Fruit fly (Drosophila melanogaster) whole organism, embryonic: ENCODE measurements around the gene Taf10.

Source experiments
- Antp ChIP-seq: fragments of 200-800 bp; sonication (Bioruptor generic); optimal IDR thresholded peaks from 3 replicates; lab custom pipeline; 2016; ENCODE audit warnings: missing biosample characterization, missing genetic modification characterization
- Bgb ChIP-seq: fragments of 200-800 bp; sonication (Bioruptor generic); IDR thresholded peaks from 2 replicates; pipeline ENCODE4 v1.3.6; 2022; ENCODE audit warnings: missing biosample characterization, missing genetic modification characterization; ENCODE audit not compliant: partially characterized antibody
- CG11456 ChIP-seq: fragments of 200-800 bp; sonication (Bioruptor generic); IDR thresholded peaks from 3 replicates; pipeline ENCODE4 v1.3.6; 2022; ENCODE audit warnings: missing biosample characterization, missing genetic modification characterization
- CG11723 ChIP-seq: fragments of 200-800 bp; sonication (Bioruptor generic); optimal IDR thresholded peaks from 2 replicates; lab custom pipeline; 2017; ENCODE audit warnings: missing biosample characterization, mild to moderate bottlenecking, missing genetic modification characterization
- CG12236 ChIP-seq: fragments of 200-800 bp; sonication (Bioruptor generic); optimal IDR thresholded peaks from 2 replicates; lab custom pipeline; 2016; ENCODE audit warnings: missing biosample characterization, missing genetic modification characterization
- CG12299 ChIP-seq: fragments of 200-800 bp; sonication (Bioruptor generic); optimal IDR thresholded peaks from 2 replicates; lab custom pipeline; 2018; ENCODE audit warnings: missing biosample characterization, mild to moderate bottlenecking, missing genetic modification characterization
- CG12744 ChIP-seq: fragments of 200-800 bp; sonication (Bioruptor generic); optimal IDR thresholded peaks from 2 replicates; lab custom pipeline; 2016; ENCODE audit warnings: missing biosample characterization, missing genetic modification characterization
- CG13296 ChIP-seq: fragments of 200-800 bp; sonication (Bioruptor generic); optimal IDR thresholded peaks from 3 replicates; lab custom pipeline; 2018; ENCODE audit warnings: missing biosample characterization, mild to moderate bottlenecking, missing genetic modification characterization
- CG17912 ChIP-seq: fragments of 200-800 bp; sonication (Bioruptor generic); optimal IDR thresholded peaks from 2 replicates; lab custom pipeline; 2018; ENCODE audit warnings: missing biosample characterization, mild to moderate bottlenecking, missing genetic modification characterization
- CG31365 ChIP-seq: fragments of 200-800 bp; sonication (Bioruptor generic); optimal IDR thresholded peaks from 2 replicates; lab custom pipeline; 2018; ENCODE audit warnings: missing biosample characterization, mild to moderate bottlenecking, missing genetic modification characterization
- CG32767 ChIP-seq: fragments of 200-800 bp; sonication (Bioruptor generic); IDR thresholded peaks from 2 replicates; pipeline ENCODE4 v1.3.6; 2022; ENCODE audit warnings: missing biosample characterization, missing genetic modification characterization
- CG33557 ChIP-seq: fragments of 200-800 bp; sonication (Bioruptor generic); optimal IDR thresholded peaks from 2 replicates; lab custom pipeline; 2019; ENCODE audit warnings: missing biosample characterization, mild to moderate bottlenecking, missing genetic modification characterization, moderate library complexity
- CG3726 ChIP-seq: fragments of 200-800 bp; sonication (Bioruptor generic); IDR thresholded peaks from 3 replicates; pipeline ENCODE4, ENCODE4 v1.3.6; 2022; ENCODE audit warnings: missing biosample characterization, missing genetic modification characterization
- CG4328 ChIP-seq: fragments of 200-800 bp; sonication (Bioruptor generic); optimal IDR thresholded peaks from 3 replicates; lab custom pipeline; 2017; ENCODE audit warnings: missing biosample characterization, missing genetic modification reagents, missing genetic modification characterization
- CG6791 ChIP-seq: fragments of 200-800 bp; sonication (Bioruptor generic); IDR thresholded peaks from 3 replicates; pipeline ENCODE4 v1.3.6; 2022; ENCODE audit warnings: missing biosample characterization, missing genetic modification characterization; ENCODE audit not compliant: partially characterized antibody
- CG7745 ChIP-seq: fragments of 200-800 bp; sonication (Bioruptor generic); optimal IDR thresholded peaks from 2 replicates; lab custom pipeline; 2018; ENCODE audit warnings: missing biosample characterization, mild to moderate bottlenecking, missing genetic modification characterization, moderate library complexity
- CG7839 ChIP-seq: fragments of 200-800 bp; sonication (Bioruptor generic); optimal IDR thresholded peaks from 3 replicates; lab custom pipeline; 2018; ENCODE audit warnings: missing biosample characterization, mild to moderate bottlenecking, missing genetic modification characterization, moderate library complexity
- CG7928 ChIP-seq: fragments of 200-800 bp; sonication (Bioruptor generic); optimal IDR thresholded peaks from 2 replicates; lab custom pipeline; 2017; ENCODE audit warnings: missing biosample characterization, mild to moderate bottlenecking, missing genetic modification characterization
- Deaf1 ChIP-seq: fragments of 200-800 bp; optimal IDR thresholded peaks from 3 replicates; lab custom pipeline; 2019; ENCODE audit warnings: missing biosample characterization, mild to moderate bottlenecking, missing genetic modification characterization, moderate library complexity
- Dip2 ChIP-seq: fragments of 200-800 bp; sonication (Bioruptor generic); IDR thresholded peaks from 2 replicates; pipeline ENCODE4 v1.3.6; 2022; ENCODE audit warnings: missing biosample characterization, missing genetic modification characterization
- Dip3 ChIP-seq: fragments of 200-800 bp; sonication (Bioruptor generic); optimal IDR thresholded peaks from 3 replicates; lab custom pipeline; 2016; ENCODE audit warnings: missing biosample characterization, missing genetic modification characterization
- Ets97D ChIP-seq: fragments of 200-800 bp; sonication (Bioruptor generic); optimal IDR thresholded peaks from 3 replicates; lab custom pipeline; 2016; ENCODE audit warnings: missing biosample characterization, missing genetic modification characterization
- Fer1 ChIP-seq: fragments of 200-800 bp; sonication (Bioruptor generic); optimal IDR thresholded peaks from 2 replicates; lab custom pipeline; 2017; ENCODE audit warnings: missing biosample characterization, mild to moderate bottlenecking, missing genetic modification characterization
- GATAe ChIP-seq: fragments of 200-800 bp; sonication (Bioruptor generic); conservative IDR thresholded peaks from 2 replicates; pipeline ENCODE4 v1.3.6; 2022; ENCODE audit warnings: missing biosample characterization, missing genetic modification characterization
- MTF-1 ChIP-seq: fragments of 200-800 bp; sonication (Bioruptor generic); optimal IDR thresholded peaks from 2 replicates; lab custom pipeline; 2018; ENCODE audit warnings: missing biosample characterization, mild to moderate bottlenecking, missing genetic modification characterization, borderline replicate concordance
- Myb ChIP-seq: fragments of 200-800 bp; sonication (Bioruptor generic); optimal IDR thresholded peaks from 2 replicates; lab custom pipeline; 2016; ENCODE audit warnings: missing biosample characterization, missing genetic modification characterization
- NC2β ChIP-seq: fragments of 200-800 bp; sonication (Bioruptor generic); optimal IDR thresholded peaks from 2 replicates; lab custom pipeline; 2016; ENCODE audit warnings: missing biosample characterization, missing genetic modification characterization
- NfI ChIP-seq: fragments of 200-800 bp; sonication (Bioruptor generic); optimal IDR thresholded peaks from 3 replicates; lab custom pipeline; 2018; ENCODE audit warnings: missing biosample characterization, mild to moderate bottlenecking, missing genetic modification characterization, moderate library complexity
- bbx ChIP-seq: fragments of 200-800 bp; sonication (Bioruptor generic); IDR thresholded peaks from 2 replicates; pipeline ENCODE4 v1.3.6; 2022; ENCODE audit warnings: missing biosample characterization, missing genetic modification characterization; ENCODE audit not compliant: partially characterized antibody
- cg ChIP-seq: fragments of 200-800 bp; sonication (Bioruptor generic); optimal IDR thresholded peaks from 3 replicates; lab custom pipeline; 2019; ENCODE audit warnings: missing biosample characterization, mild to moderate bottlenecking, missing genetic modification characterization, moderate library complexity
- crol ChIP-seq: fragments of 200-800 bp; sonication (Bioruptor generic); IDR thresholded peaks from 2 replicates; pipeline ENCODE4 v1.3.6; 2022; ENCODE audit warnings: missing biosample characterization, missing genetic modification characterization
- dan ChIP-seq: fragments of 200-800 bp; sonication (Bioruptor generic); IDR thresholded peaks from 2 replicates; pipeline ENCODE4 v1.3.6; 2022; ENCODE audit warnings: missing biosample characterization, missing genetic modification characterization
- dmrt11E ChIP-seq: fragments of 200-800 bp; sonication (Bioruptor generic); optimal IDR thresholded peaks from 3 replicates; lab custom pipeline; 2018; ENCODE audit warnings: missing biosample characterization, mild to moderate bottlenecking, missing genetic modification characterization, moderate library complexity
- dmrt99B ChIP-seq: fragments of 200-800 bp; sonication (Bioruptor generic); optimal IDR thresholded peaks from 2 replicates; lab custom pipeline; 2018; ENCODE audit warnings: missing biosample characterization, mild to moderate bottlenecking, missing genetic modification characterization, moderate library complexity
- eyg ChIP-seq: fragments of 200-800 bp; sonication (Bioruptor generic); optimal IDR thresholded peaks from 3 replicates; lab custom pipeline; 2016; ENCODE audit warnings: missing biosample characterization, missing genetic modification characterization
- fd102C ChIP-seq: fragments of 200-800 bp; sonication (Bioruptor generic); optimal IDR thresholded peaks from 2 replicates; lab custom pipeline; 2018; ENCODE audit warnings: missing biosample characterization, mild to moderate bottlenecking, missing genetic modification characterization, moderate library complexity
- gsb-n ChIP-seq: fragments of 200-800 bp; sonication (Bioruptor generic); optimal IDR thresholded peaks from 3 replicates; lab custom pipeline; 2018; ENCODE audit warnings: missing biosample characterization, mild to moderate bottlenecking, missing genetic modification characterization
- hbn ChIP-seq: fragments of 200-800 bp; sonication (Bioruptor generic); IDR thresholded peaks from 2 replicates; pipeline ENCODE4 v1.3.6; 2022; ENCODE audit warnings: missing biosample characterization, missing genetic modification characterization; ENCODE audit not compliant: partially characterized antibody
- insv ChIP-seq, 2 experiments: fragments of 200-800 bp; sonication (Bioruptor generic); optimal IDR thresholded peaks; 3 replicates each; lab custom pipeline; 2016 to 2018; ENCODE audit warnings: missing biosample characterization in 2 of 2, missing genetic modification characterization in 2 of 2
- ken ChIP-seq: fragments of 200-800 bp; sonication (Bioruptor generic); IDR thresholded peaks from 3 replicates; pipeline ENCODE4 v1.3.6; 2022; ENCODE audit warnings: missing biosample characterization, missing genetic modification characterization
- luna ChIP-seq: fragments of 200-800 bp; sonication (Bioruptor generic); optimal IDR thresholded peaks from 2 replicates; lab custom pipeline; 2016; ENCODE audit warnings: missing biosample characterization, missing genetic modification characterization
- pho ChIP-seq: fragments of 200-800 bp; sonication (Bioruptor generic); optimal IDR thresholded peaks from 2 replicates; lab custom pipeline; 2016; ENCODE audit warnings: missing biosample characterization, missing genetic modification characterization
- psq ChIP-seq: fragments of 200-800 bp; sonication (Bioruptor generic); optimal IDR thresholded peaks from 2 replicates; lab custom pipeline; 2017; ENCODE audit warnings: missing biosample characterization, missing genetic modification characterization
- scrt ChIP-seq: fragments of 200-800 bp; sonication (Bioruptor generic); optimal IDR thresholded peaks from 2 replicates; lab custom pipeline; 2018; ENCODE audit warnings: missing biosample characterization, mild to moderate bottlenecking, missing genetic modification characterization, moderate library complexity
- sens ChIP-seq: fragments of 200-800 bp; sonication (Bioruptor generic); peaks from one replicate; lab custom pipeline; 2016; ENCODE audit warnings: missing biosample characterization, missing genetic modification characterization
- sr ChIP-seq: fragments of 200-800 bp; sonication (Bioruptor generic); IDR thresholded peaks from 3 replicates; pipeline ENCODE4 v1.3.6; 2022; ENCODE audit warnings: missing biosample characterization, missing genetic modification characterization
- toy ChIP-seq: fragments of 200-800 bp; sonication (Bioruptor generic); IDR thresholded peaks from 2 replicates; pipeline ENCODE4 v1.3.6; 2022; ENCODE audit warnings: missing biosample characterization, missing genetic modification characterization
- vvl ChIP-seq: fragments of 200-800 bp; sonication (Bioruptor generic); IDR thresholded peaks from 2 replicates; pipeline ENCODE4 v1.3.6; 2022; ENCODE audit warnings: missing biosample characterization, missing genetic modification characterization
- zfh1 ChIP-seq: fragments of 200-800 bp; sonication (Bioruptor generic); IDR thresholded peaks from 3 replicates; pipeline ENCODE4 v1.3.6; 2022; ENCODE audit warnings: missing biosample characterization, missing genetic modification characterization

Taf10 gene

DNA sequence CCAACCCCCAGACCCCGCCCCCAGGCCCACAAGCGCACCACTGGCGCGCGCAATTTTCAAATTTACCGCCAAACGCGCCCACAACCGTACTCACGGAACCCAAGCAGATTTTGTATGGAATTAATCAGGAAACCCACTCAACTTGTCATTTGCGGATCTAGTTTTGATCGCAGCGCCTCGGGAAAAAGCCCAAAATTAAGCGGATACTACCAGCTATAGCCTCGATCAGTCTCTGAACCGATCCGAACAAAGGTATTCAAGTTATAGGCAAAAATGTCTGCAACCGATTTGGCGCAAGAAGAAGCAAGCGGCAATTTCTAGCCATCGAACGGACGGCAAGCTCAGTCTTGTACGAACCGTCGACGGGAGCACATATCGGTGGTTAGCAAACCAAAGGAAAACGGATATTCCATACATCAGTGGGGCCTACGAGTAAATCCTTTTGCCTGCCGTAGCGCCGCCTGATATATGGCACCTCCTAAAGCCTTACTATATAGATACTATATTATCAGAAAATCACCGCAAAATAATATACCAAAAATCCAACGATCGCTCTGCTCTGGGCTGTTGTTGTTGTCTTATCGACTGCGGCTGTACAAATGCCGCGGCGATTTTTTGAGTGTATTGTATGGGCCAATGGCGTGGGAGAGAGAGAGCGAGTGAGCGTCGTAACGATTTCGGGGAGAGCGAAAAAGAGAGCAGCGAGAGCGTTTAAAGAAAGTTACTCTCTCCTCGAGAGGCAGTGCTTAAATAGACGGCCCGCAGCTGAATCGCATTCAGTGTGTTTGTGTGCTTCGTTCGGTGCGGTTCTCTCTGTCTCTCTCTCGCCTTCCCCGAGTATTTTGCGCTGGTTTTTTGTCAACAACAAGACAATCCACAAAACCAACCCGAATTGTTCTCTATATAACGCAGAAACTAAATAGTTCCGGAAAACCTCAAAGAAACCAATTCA, 15.0 kb upstream of the Taf10 start, which contains the start of gene Pgk (continued):
- TF ChIP-seq Dip2 (GFP tag; lab: Robert Waterston, UW) = no peak
- no peak for TF ChIP-seq CG17912 (GFP tag; lab: Kevin White, UChicago)
- no peak for TF ChIP-seq CG12236 (GFP tag; lab: Kevin White, UChicago)
- no peak for TF ChIP-seq CG32767 (GFP tag; lab: Robert Waterston, UW)
- TF ChIP-seq dmrt11E (tag; lab: Kevin White, UChicago) = peak; percentile 6
- TF ChIP-seq CG7839 (tag; lab: Kevin White, UChicago) = peak; percentile 30
- no peak for TF ChIP-seq dan
- peak; percentile 32 for TF ChIP-seq gsb-n
- TF ChIP-seq CG6791 (GFP tag; lab: Robert Waterston, UW) = no peak
- TF ChIP-seq ken = no peak
- TF ChIP-seq CG12744 (GFP tag; lab: Kevin White, UChicago) = no peak
- peak; percentile 41 for TF ChIP-seq cg (GFP tag; lab: Kevin White, UChicago)
- no peak for TF ChIP-seq Bgb (GFP tag; lab: Robert Waterston, UW)
- TF ChIP-seq MTF-1 = peak; percentile 54
- TF ChIP-seq CG12299 (tag; lab: Kevin White, UChicago) = peak; percentile 48
- TF ChIP-seq CG11456 (GFP tag; lab: Robert Waterston, UW) = no peak
- TF ChIP-seq sr = no peak
- TF ChIP-seq Deaf1 = peak; percentile 63
- peak; percentile 94 for TF ChIP-seq sens (GFP tag; lab: Kevin White, UChicago)
- no peak for TF ChIP-seq CG3726
- TF ChIP-seq dmrt99B = peak; percentile 45
- TF ChIP-seq eyg (GFP tag; lab: Kevin White, UChicago) = peak; percentile 28
- no peak for TF ChIP-seq zfh1 (GFP tag; lab: Robert Waterston, UW)
- TF ChIP-seq toy (GFP tag; lab: Robert Waterston, UW) = no peak
- peak; percentile 32 for TF ChIP-seq Ets97D
- TF ChIP-seq scrt (GFP tag; lab: Kevin White, UChicago) = peak; percentile 61
- peak; percentile 83 for TF ChIP-seq Fer1
- TF ChIP-seq NfI (GFP tag; lab: Kevin White, UChicago) = peak; percentile 3
- no peak for TF ChIP-seq CG7745 (tag; lab: Kevin White, UChicago)
- peak; percentile 75 for TF ChIP-seq CG33557 (GFP tag; lab: Kevin White, UChicago)
- no peak for TF ChIP-seq hbn
- TF ChIP-seq crol (GFP tag; lab: Robert Waterston, UW) = no peak
- TF ChIP-seq fd102C (GFP tag; lab: Kevin White, UChicago) = peak; percentile 17
- no peak for TF ChIP-seq vvl (GFP tag; lab: Robert Waterston, UW)
- TF ChIP-seq CG13296 = peak; percentile 79
- peak; percentile 84 for TF ChIP-seq NC2β (GFP tag; lab: Kevin White, UChicago)
- peak; percentile 47 for TF ChIP-seq pho (GFP tag; lab: Kevin White, UChicago)
- TF ChIP-seq CG7928 (GFP tag; lab: Kevin White, UChicago) = peak; percentile 15
- no peak for TF ChIP-seq GATAe (GFP tag; lab: Robert Waterston, UW)
- TF ChIP-seq Antp (GFP tag; lab: Kevin White, UChicago) = peak; percentile 53
- TF ChIP-seq Myb (GFP tag; lab: Kevin White, UChicago) = peak; percentile 37
- no peak for TF ChIP-seq luna (GFP tag; lab: Kevin White, UChicago)
- TF ChIP-seq psq (GFP tag; lab: Kevin White, UChicago) = no peak
- TF ChIP-seq CG4328 (GFP tag; lab: Kevin White, UChicago) = peak; percentile 70
- TF ChIP-seq CG31365 (tag; lab: Kevin White, UChicago) = peak; percentile 58
- no peak for TF ChIP-seq bbx
- TF ChIP-seq insv (GFP tag; optimal IDR thresholded peaks at IDR 0.05; lab: Kevin White, UChicago) = peak in 1 of 2 experiments; percentile 40
- peak; percentile 54 for TF ChIP-seq CG11723
- peak; percentile 33 for TF ChIP-seq Dip3 (GFP tag; lab: Kevin White, UChicago)
